Fruit fly (Drosophila melanogaster) whole organism: Measurements from ENCODE around the gene VhaAC39-1.

Experiments
- CG8478 ChIP-seq: fragments of >200 bp; optimal IDR thresholded peaks from 2 replicates; lab custom pipeline; 2018; ENCODE audit warnings: inconsistent platforms
- Dll ChIP-seq: fragments of >200 bp; optimal IDR thresholded peaks from 2 replicates; lab custom pipeline; 2017
- EcR ChIP-seq, 2 experiments: fragments of >200 bp; optimal IDR thresholded peaks; 2 replicates each; lab custom pipeline; 2017; ENCODE audit warnings: missing biosample characterization in 2 of 2, missing genetic modification characterization in 2 of 2, missing genetic modification reagents in 2 of 2
- pan ChIP-seq: fragments of >200 bp; optimal IDR thresholded peaks from 2 replicates; lab custom pipeline; 2017
- psq ChIP-seq: fragments of >200 bp; optimal IDR thresholded peaks from 2 replicates; lab custom pipeline; 2017
- usp ChIP-seq: fragments of >200 bp; optimal IDR thresholded peaks from 2 replicates; lab custom pipeline; 2017; ENCODE audit warnings: missing biosample characterization, missing genetic modification characterization, mixed read lengths

dm6 chrX:3862319-3862919 lies 18.1 kb upstream of the VhaAC39-1 start:
- no peak for TF ChIP-seq usp (GFP tag; lab: Kevin White, UChicago)
- no peak for TF ChIP-seq pan (lab: Kevin White, UChicago)
- no peak for TF ChIP-seq Dll (lab: Kevin White, UChicago)
- no peak for TF ChIP-seq psq
- TF ChIP-seq CG8478 (lab: Kevin White, UChicago) = no peak
- no peak for TF ChIP-seq EcR (GFP tag; optimal IDR thresholded peaks at IDR 0.05; lab: Kevin White, UChicago)
